Worm (Caenorhabditis elegans): ENCODE data around the gene T10B10.4.
A peak's percentile ranks its signal among the peaks of the same experiment; 100 is the strongest.

Gene T10B10.4

ce11 chrX:15155054-15155453, 34.9 kb upstream of the T10B10.4 start:
- TF ChIP-seq ets-4 (tag; optimal IDR thresholded peaks at IDR 0.05) (no peak), ceh-31 (tag; optimal IDR thresholded peaks at IDR 0.05) (peak; percentile 74), unc-42 (tag; optimal IDR thresholded peaks at IDR 0.05) (peak; percentile 94), elt-2 (tag; optimal IDR thresholded peaks at IDR 0.05) (no peak)

- TF ChIP-seq eyg-1 (tag; optimal IDR thresholded peaks at IDR 0.05) (no peak), ref-2 (tag; optimal IDR thresholded peaks at IDR 0.05) (no peak)
Measured at ce11 chrX:15157854-15158253, 32.1 kb upstream of the T10B10.4 start.

- TF ChIP-seq tbx-7 (tag; optimal IDR thresholded peaks at IDR 0.05) = no peak
- no peak for TF ChIP-seq sox-2 (GFP tag; IDR thresholded peaks at IDR 0.05)
- no peak for TF ChIP-seq lim-6 (tag; optimal IDR thresholded peaks at IDR 0.05)
- TF ChIP-seq pha-4 (tag; optimal IDR thresholded peaks at IDR 0.05) = no peak
- no peak for TF ChIP-seq gmeb-2 (tag; optimal IDR thresholded peaks at IDR 0.05)
- no peak for TF ChIP-seq dve-1 (tag; optimal IDR thresholded peaks at IDR 0.05)
- no peak for TF ChIP-seq ttx-3 (tag; optimal IDR thresholded peaks at IDR 0.05)
- TF ChIP-seq T23F11.4 (GFP tag; optimal IDR thresholded peaks at IDR 0.05) = no peak
- no peak for TF ChIP-seq ceh-34 (tag; optimal IDR thresholded peaks at IDR 0.05)
- TF ChIP-seq elt-4 (tag; optimal IDR thresholded peaks at IDR 0.05) = no peak
Measured at ce11 chrX:15158699-15159312, 31.1 kb upstream of the T10B10.4 start, which contains the start of gene C11G10.1. C11G10.1 (minus strand) TSS chrX:15158749.

- TF ChIP-seq mec-3 (tag; optimal IDR thresholded peaks at IDR 0.05; ENCODE audit: borderline replicate concordance) (no peak), hlh-8 (tag; optimal IDR thresholded peaks at IDR 0.05) (no peak), Y22D7AL.16 (tag; optimal IDR thresholded peaks at IDR 0.05) (no peak), unc-42 (tag; optimal IDR thresholded peaks at IDR 0.05) (no peak), ama-1 (optimal IDR thresholded peaks at IDR 0.05) (no peak), tbx-2 (tag; optimal IDR thresholded peaks at IDR 0.05) (no peak), dmd-4 (tag; optimal IDR thresholded peaks at IDR 0.05; ENCODE audit: borderline replicate concordance) (no peak), pros-1 (tag; optimal IDR thresholded peaks at IDR 0.05) (no peak), pha-4 (tag; optimal IDR thresholded peaks at IDR 0.05) (no peak), unc-3 (GFP tag; conservative IDR thresholded peaks at IDR 0.05) (no peak), unc-3 (tag; optimal IDR thresholded peaks at IDR 0.05) (no peak), ceh-9 (tag; optimal IDR thresholded peaks at IDR 0.05) (no peak), sox-4 (tag; optimal IDR thresholded peaks at IDR 0.05) (no peak)
Measured at ce11 chrX:15159362-15159761, 30.6 kb upstream of the T10B10.4 start.

- TF ChIP-seq unc-55 (GFP tag; optimal IDR thresholded peaks at IDR 0.05) = no peak
- TF ChIP-seq pros-1 (tag; optimal IDR thresholded peaks at IDR 0.05) = no peak
- no peak for TF ChIP-seq F13H6.1 (tag; optimal IDR thresholded peaks at IDR 0.05)
- no peak for TF ChIP-seq fkh-6 (tag; optimal IDR thresholded peaks at IDR 0.05)
- no peak for TF ChIP-seq che-1 (tag; optimal IDR thresholded peaks at IDR 0.05)
- TF ChIP-seq hlh-15 (tag; optimal IDR thresholded peaks at IDR 0.05) = no peak
- no peak for TF ChIP-seq ceh-31 (tag; optimal IDR thresholded peaks at IDR 0.05)
- TF ChIP-seq sdc-2 (tag; optimal IDR thresholded peaks at IDR 0.05) = no peak
- no peak for TF ChIP-seq pat-9 (tag; optimal IDR thresholded peaks at IDR 0.05)
- no peak for TF ChIP-seq pag-3 (tag; optimal IDR thresholded peaks at IDR 0.05; ENCODE audit: borderline replicate concordance)
- TF ChIP-seq unc-3 (GFP tag; conservative IDR thresholded peaks at IDR 0.05) = no peak
- TF ChIP-seq unc-3 (tag; optimal IDR thresholded peaks at IDR 0.05) = no peak
- no peak for TF ChIP-seq zip-5 (tag; optimal IDR thresholded peaks at IDR 0.05)
- no peak for TF ChIP-seq ttx-3 (tag; optimal IDR thresholded peaks at IDR 0.05)
- TF ChIP-seq Y22D7AL.16 (tag; optimal IDR thresholded peaks at IDR 0.05) = no peak
- no peak for TF ChIP-seq unc-42 (tag; optimal IDR thresholded peaks at IDR 0.05)
- no peak for TF ChIP-seq K09A11.1 (tag; optimal IDR thresholded peaks at IDR 0.05; ENCODE audit: insufficient read depth)
- no peak for TF ChIP-seq mec-3 (tag; optimal IDR thresholded peaks at IDR 0.05; ENCODE audit: borderline replicate concordance)
Measured at ce11 chrX:15160923-15161322, 29.0 kb upstream of the T10B10.4 start.
